Worm (Caenorhabditis elegans): Measurements from ENCODE around the gene fbxa-27.

The fbxa-27 gene

ce11 chrIII:1308209-1308608 is 34.6 kb upstream of the fbxa-27 start, which contains the start of gene fbxa-79:
Gene fbxa-79 (minus strand): TSS chrIII:1308294.
- TF ChIP-seq R02D3.7 (tag; optimal IDR thresholded peaks at IDR 0.05) (no peak), unc-55 (GFP tag; optimal IDR thresholded peaks at IDR 0.05) (peak; percentile 13), fos-1 (tag; optimal IDR thresholded peaks at IDR 0.05) (peak; percentile 66), nhr-129 (tag; optimal IDR thresholded peaks at IDR 0.05) (peak; percentile 80), sma-9 (GFP tag; optimal IDR thresholded peaks at IDR 0.05) (peak; percentile 13), sma-9 (tag; optimal IDR thresholded peaks at IDR 0.05) (no peak)

DNA sequence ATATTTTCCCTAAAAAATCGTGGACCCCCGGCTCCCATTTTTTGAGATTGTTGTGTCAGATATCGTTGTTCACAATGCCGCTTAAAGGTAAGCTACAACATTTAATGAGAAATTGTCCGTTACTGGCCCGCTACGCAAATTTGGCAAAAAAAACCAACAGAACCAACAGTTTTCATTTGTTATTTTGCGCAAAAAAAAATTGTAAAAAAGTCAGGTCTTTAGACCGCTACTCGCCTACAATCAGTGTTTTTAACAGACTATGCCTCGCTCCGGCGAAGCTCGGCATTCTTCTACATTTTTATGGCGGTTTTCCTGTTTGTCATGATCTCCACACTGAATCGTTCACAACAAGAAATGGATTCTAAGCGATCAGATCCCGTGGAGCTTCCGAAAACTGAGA is 33.9 kb upstream of the fbxa-27 start, which contains the start of gene Y82E9BL.12:
TSS of gene Y82E9BL.12 (plus strand) at position 301 of the 400 bp plus-strand sequence.
- TF ChIP-seq dmd-4 (tag; optimal IDR thresholded peaks at IDR 0.05): no peak
- TF ChIP-seq elt-1 (tag; optimal IDR thresholded peaks at IDR 0.05): no peak
- no peak for TF ChIP-seq crh-2 (tag; optimal IDR thresholded peaks at IDR 0.05)
- no peak for TF ChIP-seq R02D3.7 (tag; optimal IDR thresholded peaks at IDR 0.05)
- no peak for TF ChIP-seq nhr-23 (tag; optimal IDR thresholded peaks at IDR 0.05)
- TF ChIP-seq ZK546.5 (tag; optimal IDR thresholded peaks at IDR 0.05): no peak
- no peak for TF ChIP-seq F13H6.1 (tag; optimal IDR thresholded peaks at IDR 0.05)
- TF ChIP-seq nhr-10 (tag; optimal IDR thresholded peaks at IDR 0.05): no peak
- TF ChIP-seq mab-5 (tag; optimal IDR thresholded peaks at IDR 0.05): no peak
- no peak for TF ChIP-seq egl-27 (tag; optimal IDR thresholded peaks at IDR 0.05)
- no peak for TF ChIP-seq alr-1 (tag; optimal IDR thresholded peaks at IDR 0.05)
- no peak for TF ChIP-seq unc-62 (GFP tag; optimal IDR thresholded peaks at IDR 0.05)
- TF ChIP-seq lin-39 (tag; optimal IDR thresholded peaks at IDR 0.05): no peak
- no peak for TF ChIP-seq ztf-1 (GFP tag; conservative IDR thresholded peaks at IDR 0.05)

- no peak for TF ChIP-seq sma-3 (GFP tag; optimal IDR thresholded peaks at IDR 0.05)
- no peak for TF ChIP-seq lin-39 (tag; optimal IDR thresholded peaks at IDR 0.05)
- TF ChIP-seq nhr-11 (tag; optimal IDR thresholded peaks at IDR 0.05): no peak
- TF ChIP-seq elt-3 (tag; optimal IDR thresholded peaks at IDR 0.05): no peak
- TF ChIP-seq lin-13 (GFP tag; optimal IDR thresholded peaks at IDR 0.05): no peak
- no peak for TF ChIP-seq lsy-2 (tag; optimal IDR thresholded peaks at IDR 0.05)
- TF ChIP-seq zag-1 (tag; optimal IDR thresholded peaks at IDR 0.05): no peak
- no peak for TF ChIP-seq nhr-21 (tag; optimal IDR thresholded peaks at IDR 0.05)
- TF ChIP-seq nhr-77 (tag; optimal IDR thresholded peaks at IDR 0.05): no peak
- no peak for TF ChIP-seq crh-2 (tag; optimal IDR thresholded peaks at IDR 0.05)
- TF ChIP-seq mab-5 (tag; optimal IDR thresholded peaks at IDR 0.05): no peak
- TF ChIP-seq nhr-25 (tag; optimal IDR thresholded peaks at IDR 0.05): no peak
- no peak for TF ChIP-seq unc-62 (GFP tag; optimal IDR thresholded peaks at IDR 0.05)
- no peak for TF ChIP-seq nhr-12 (tag; optimal IDR thresholded peaks at IDR 0.05)
- TF ChIP-seq ztf-1 (GFP tag; conservative IDR thresholded peaks at IDR 0.05): no peak
Observed at ce11 chrIII:1311367-1311766, 31.4 kb upstream of the fbxa-27 start.

ce11 chrIII:1314283-1314682 is 28.5 kb upstream of the fbxa-27 start:
- no peak for TF ChIP-seq dmd-4 (tag; optimal IDR thresholded peaks at IDR 0.05)
- TF ChIP-seq ceh-82 (tag; optimal IDR thresholded peaks at IDR 0.05): no peak
- TF ChIP-seq nhr-23 (tag; optimal IDR thresholded peaks at IDR 0.05): no peak
- TF ChIP-seq snpc-4 (tag; optimal IDR thresholded peaks at IDR 0.05): no peak

ce11 chrIII:1315038-1315437 is 27.7 kb upstream of the fbxa-27 start, which contains the start of the genes fbxa-80 and fbxa-19:
Gene fbxa-80 (minus strand): TSS chrIII:1315210.
Gene fbxa-19 (plus strand): TSS chrIII:1315401.
- TF ChIP-seq fos-1 (tag; optimal IDR thresholded peaks at IDR 0.05): peak; percentile 78
- TF ChIP-seq C34F6.9 (tag; optimal IDR thresholded peaks at IDR 0.05): no peak
- no peak for TF ChIP-seq lin-39 (tag; optimal IDR thresholded peaks at IDR 0.05)
- TF ChIP-seq aly-2 (tag; optimal IDR thresholded peaks at IDR 0.05): no peak
- TF ChIP-seq nhr-12 (tag; optimal IDR thresholded peaks at IDR 0.05): no peak
- TF ChIP-seq skn-1 (tag; optimal IDR thresholded peaks at IDR 0.05): no peak
- TF ChIP-seq sem-4 (tag; optimal IDR thresholded peaks at IDR 0.05): no peak
- TF ChIP-seq elt-1 (tag; optimal IDR thresholded peaks at IDR 0.05): no peak
- no peak for TF ChIP-seq ceh-82 (tag; optimal IDR thresholded peaks at IDR 0.05)

- no peak for TF ChIP-seq nhr-77 (tag; optimal IDR thresholded peaks at IDR 0.05)
- no peak for TF ChIP-seq lsy-2 (tag; optimal IDR thresholded peaks at IDR 0.05)
- peak; percentile 23 for TF ChIP-seq fos-1 (tag; optimal IDR thresholded peaks at IDR 0.05)
- no peak for TF ChIP-seq nhr-10 (tag; optimal IDR thresholded peaks at IDR 0.05)
- TF ChIP-seq mbf-1 (tag; optimal IDR thresholded peaks at IDR 0.05): no peak
Observed at ce11 chrIII:1321561-1321960, 21.2 kb upstream of the fbxa-27 start, which contains the start of gene fbxa-15. Gene fbxa-15 (minus strand): TSS chrIII:1321661.
